Worm (Caenorhabditis elegans): ENCODE results near the gene pph-4.1.

pph-4.1 gene

ce11 chrIII:12351301-12351700, at the start of gene pph-4.1, which contains the start of gene Y75B8A.31:
TSS of gene pph-4.1 (minus strand) at chrIII:12351336.
TSS of gene Y75B8A.31 (plus strand) at chrIII:12351642.
- peak; percentile 72 for TF ChIP-seq pha-4 (tag; optimal IDR thresholded peaks at IDR 0.05)
- TF ChIP-seq zip-8 (tag; optimal IDR thresholded peaks at IDR 0.05): no peak
- TF ChIP-seq unc-120 (tag; optimal IDR thresholded peaks at IDR 0.05; ENCODE audit: poor library complexity, severe bottlenecking): peak; percentile 1
- TF ChIP-seq mep-1 (tag; optimal IDR thresholded peaks at IDR 0.05): peak; percentile 82
- no peak for TF ChIP-seq unc-62 (GFP tag; optimal IDR thresholded peaks at IDR 0.05)
- peak; percentile 74 for TF ChIP-seq lsy-2 (tag; optimal IDR thresholded peaks at IDR 0.05)
- TF ChIP-seq sem-2 (GFP tag; optimal IDR thresholded peaks at IDR 0.05): no peak
- no peak for TF ChIP-seq ceh-43 (GFP tag; optimal IDR thresholded peaks at IDR 0.05)
- TF ChIP-seq blmp-1 (tag; optimal IDR thresholded peaks at IDR 0.05): no peak
- peak; percentile 75 for TF ChIP-seq sptf-1 (tag; optimal IDR thresholded peaks at IDR 0.05)
- peak; percentile 62 for TF ChIP-seq lin-13 (tag; optimal IDR thresholded peaks at IDR 0.05)
- no peak for TF ChIP-seq flh-1 (GFP tag; optimal IDR thresholded peaks at IDR 0.05)
- TF ChIP-seq nhr-12 (tag; optimal IDR thresholded peaks at IDR 0.05): no peak
- no peak for TF ChIP-seq cnd-1 (tag; optimal IDR thresholded peaks at IDR 0.05)
- no peak for TF ChIP-seq ham-2 (GFP tag; optimal IDR thresholded peaks at IDR 0.05)
- TF ChIP-seq elt-1 (tag; optimal IDR thresholded peaks at IDR 0.05; ENCODE audit: borderline replicate concordance, insufficient read depth): no peak
- peak; percentile 61 for TF ChIP-seq ces-1 (GFP tag; optimal IDR thresholded peaks at IDR 0.05)
- TF ChIP-seq unc-39 (tag; optimal IDR thresholded peaks at IDR 0.05): no peak
- peak; percentile 14 for TF ChIP-seq hlh-1 (tag; optimal IDR thresholded peaks at IDR 0.05)
- no peak for TF ChIP-seq elt-3 (tag; optimal IDR thresholded peaks at IDR 0.05)
- TF ChIP-seq snpc-4 (tag; optimal IDR thresholded peaks at IDR 0.05): no peak
- no peak for TF ChIP-seq nhr-28 (tag; optimal IDR thresholded peaks at IDR 0.05)
- no peak for TF ChIP-seq mab-5 (tag; optimal IDR thresholded peaks at IDR 0.05)
- peak; percentile 9 for TF ChIP-seq mls-2 (tag; optimal IDR thresholded peaks at IDR 0.05)
- TF ChIP-seq nhr-237 (tag; optimal IDR thresholded peaks at IDR 0.05): peak; percentile 40
- TF ChIP-seq ceh-39 (tag; optimal IDR thresholded peaks at IDR 0.05): peak; percentile 33
- no peak for TF ChIP-seq bed-3 (GFP tag; optimal IDR thresholded peaks at IDR 0.05)
- TF ChIP-seq M03D4.4 (tag; optimal IDR thresholded peaks at IDR 0.05): no peak
- no peak for TF ChIP-seq nhr-76 (tag; optimal IDR thresholded peaks at IDR 0.05)
- no peak for TF ChIP-seq ztf-11 (tag; optimal IDR thresholded peaks at IDR 0.05)
- TF ChIP-seq nhr-2 (tag; optimal IDR thresholded peaks at IDR 0.05): no peak
- no peak for TF ChIP-seq drap-1 (GFP tag; optimal IDR thresholded peaks at IDR 0.05)
- TF ChIP-seq tbx-8 (GFP tag; optimal IDR thresholded peaks at IDR 0.05): no peak
- TF ChIP-seq lin-32 (GFP tag; optimal IDR thresholded peaks at IDR 0.05): no peak
- TF ChIP-seq ceh-83 (GFP tag; optimal IDR thresholded peaks at IDR 0.05): no peak

ce11 chrIII:12399709-12400108, 48.6 kb upstream of the pph-4.1 start:
- no peak for TF ChIP-seq ceh-39 (tag; optimal IDR thresholded peaks at IDR 0.05)
- TF ChIP-seq lin-13 (tag; optimal IDR thresholded peaks at IDR 0.05): no peak
- TF ChIP-seq zip-8 (tag; optimal IDR thresholded peaks at IDR 0.05): no peak
- peak; percentile 40 for TF ChIP-seq unc-120 (tag; optimal IDR thresholded peaks at IDR 0.05; ENCODE audit: poor library complexity, severe bottlenecking)
- peak; percentile 80 for TF ChIP-seq lin-32 (GFP tag; optimal IDR thresholded peaks at IDR 0.05)
- no peak for TF ChIP-seq pha-4 (tag; optimal IDR thresholded peaks at IDR 0.05)
- no peak for TF ChIP-seq ceh-83 (GFP tag; optimal IDR thresholded peaks at IDR 0.05)
- no peak for TF ChIP-seq elt-3 (tag; optimal IDR thresholded peaks at IDR 0.05)
- no peak for TF ChIP-seq nhr-28 (tag; optimal IDR thresholded peaks at IDR 0.05)
- TF ChIP-seq ztf-11 (tag; optimal IDR thresholded peaks at IDR 0.05): no peak
- no peak for TF ChIP-seq nhr-2 (tag; optimal IDR thresholded peaks at IDR 0.05)
- peak; percentile 84 for TF ChIP-seq sptf-1 (tag; optimal IDR thresholded peaks at IDR 0.05)
- TF ChIP-seq nhr-12 (tag; optimal IDR thresholded peaks at IDR 0.05): no peak
- no peak for TF ChIP-seq unc-39 (tag; optimal IDR thresholded peaks at IDR 0.05)
- TF ChIP-seq nhr-76 (tag; optimal IDR thresholded peaks at IDR 0.05): no peak
- no peak for TF ChIP-seq mep-1 (tag; optimal IDR thresholded peaks at IDR 0.05)
- TF ChIP-seq nhr-237 (tag; optimal IDR thresholded peaks at IDR 0.05): no peak
- TF ChIP-seq bed-3 (GFP tag; optimal IDR thresholded peaks at IDR 0.05): peak; percentile 28
- TF ChIP-seq elt-1 (tag; optimal IDR thresholded peaks at IDR 0.05; ENCODE audit: borderline replicate concordance, insufficient read depth): no peak
- TF ChIP-seq drap-1 (GFP tag; optimal IDR thresholded peaks at IDR 0.05): peak; percentile 47
- TF ChIP-seq ham-2 (GFP tag; optimal IDR thresholded peaks at IDR 0.05): peak; percentile 5
- no peak for TF ChIP-seq ces-1 (GFP tag; optimal IDR thresholded peaks at IDR 0.05)
- TF ChIP-seq ceh-43 (GFP tag; optimal IDR thresholded peaks at IDR 0.05): peak; percentile 12
- TF ChIP-seq mls-2 (tag; optimal IDR thresholded peaks at IDR 0.05): peak; percentile 58
- no peak for TF ChIP-seq blmp-1 (tag; optimal IDR thresholded peaks at IDR 0.05)
- TF ChIP-seq snpc-4 (tag; optimal IDR thresholded peaks at IDR 0.05): no peak
- no peak for TF ChIP-seq mab-5 (tag; optimal IDR thresholded peaks at IDR 0.05)
- TF ChIP-seq cnd-1 (tag; optimal IDR thresholded peaks at IDR 0.05): peak; percentile 46
- peak; percentile 20 for TF ChIP-seq flh-1 (GFP tag; optimal IDR thresholded peaks at IDR 0.05)
- TF ChIP-seq sem-2 (GFP tag; optimal IDR thresholded peaks at IDR 0.05): peak; percentile 32
- TF ChIP-seq hlh-1 (tag; optimal IDR thresholded peaks at IDR 0.05): no peak
- no peak for TF ChIP-seq lsy-2 (tag; optimal IDR thresholded peaks at IDR 0.05)
- TF ChIP-seq tbx-8 (GFP tag; optimal IDR thresholded peaks at IDR 0.05): no peak
- TF ChIP-seq unc-62 (GFP tag; optimal IDR thresholded peaks at IDR 0.05): no peak
- peak; percentile 14 for TF ChIP-seq M03D4.4 (tag; optimal IDR thresholded peaks at IDR 0.05)
